Fruit fly (Drosophila melanogaster): ENCODE data around the gene CG14606.

The CG14606 gene

dm6 chr3R:7169927-7170326 is 47.0 kb downstream of the CG14606 start (continued):
- TF ChIP-seq CrebB (tag; optimal IDR thresholded peaks at IDR 0.05) (no peak), h (optimal IDR thresholded peaks at IDR 0.05) (no peak), kni (GFP tag; optimal IDR thresholded peaks at IDR 0.05) (peak; percentile 84), sens (GFP tag) (peak; percentile 19), Drgx (GFP tag; IDR thresholded peaks at IDR 0.05) (no peak), nerfin-1 (tag; optimal IDR thresholded peaks at IDR 0.05) (no peak)
